Worm (Caenorhabditis elegans): ENCODE measurements around the gene fbxb-39.

DNA sequence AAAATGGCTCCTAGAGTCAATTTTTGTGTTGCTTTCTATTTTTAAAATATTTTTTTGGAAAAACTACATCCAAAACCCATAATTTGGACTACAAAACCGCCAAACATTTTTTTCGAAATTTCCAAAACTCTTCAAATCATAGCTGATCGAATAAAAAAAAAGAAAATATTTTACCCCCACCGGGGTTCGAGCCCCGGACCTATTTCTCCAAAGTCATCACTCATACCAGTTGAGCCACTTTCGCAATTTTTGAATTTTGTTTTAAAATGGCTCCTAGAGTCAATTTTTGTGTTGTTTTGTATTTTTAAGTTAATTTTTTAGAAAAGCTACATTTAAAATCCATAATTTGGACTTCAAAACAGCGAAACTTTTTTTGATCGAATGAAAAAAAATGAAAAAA is 45.2 kb upstream of the fbxb-39 start:
- no peak for TF ChIP-seq dmd-4 (tag; optimal IDR thresholded peaks at IDR 0.05; ENCODE audit: borderline replicate concordance)
- no peak for TF ChIP-seq nhr-11 (tag; optimal IDR thresholded peaks at IDR 0.05)
- TF ChIP-seq hlh-8 (tag; optimal IDR thresholded peaks at IDR 0.05): no peak
- no peak for TF ChIP-seq pax-1 (tag; optimal IDR thresholded peaks at IDR 0.05)
- TF ChIP-seq ceh-18 (tag; optimal IDR thresholded peaks at IDR 0.05): no peak
- no peak for TF ChIP-seq tbx-7 (tag; optimal IDR thresholded peaks at IDR 0.05)
- no peak for TF ChIP-seq rnt-1 (tag; optimal IDR thresholded peaks at IDR 0.05)
- no peak for TF ChIP-seq hlh-13 (GFP tag; optimal IDR thresholded peaks at IDR 0.05)
- no peak for TF ChIP-seq pha-4 (tag; optimal IDR thresholded peaks at IDR 0.05)
- no peak for TF ChIP-seq hlh-6 (tag; optimal IDR thresholded peaks at IDR 0.05)
- no peak for TF ChIP-seq npax-4 (tag; optimal IDR thresholded peaks at IDR 0.05)
- TF ChIP-seq ceh-2 (tag; optimal IDR thresholded peaks at IDR 0.05): no peak
- TF ChIP-seq ahr-1 (tag; optimal IDR thresholded peaks at IDR 0.05): no peak

Data from whole organism, late embryonic.